Fruit fly (Drosophila melanogaster): ENCODE data around the gene CG5555.

CG5555 gene

DNA sequence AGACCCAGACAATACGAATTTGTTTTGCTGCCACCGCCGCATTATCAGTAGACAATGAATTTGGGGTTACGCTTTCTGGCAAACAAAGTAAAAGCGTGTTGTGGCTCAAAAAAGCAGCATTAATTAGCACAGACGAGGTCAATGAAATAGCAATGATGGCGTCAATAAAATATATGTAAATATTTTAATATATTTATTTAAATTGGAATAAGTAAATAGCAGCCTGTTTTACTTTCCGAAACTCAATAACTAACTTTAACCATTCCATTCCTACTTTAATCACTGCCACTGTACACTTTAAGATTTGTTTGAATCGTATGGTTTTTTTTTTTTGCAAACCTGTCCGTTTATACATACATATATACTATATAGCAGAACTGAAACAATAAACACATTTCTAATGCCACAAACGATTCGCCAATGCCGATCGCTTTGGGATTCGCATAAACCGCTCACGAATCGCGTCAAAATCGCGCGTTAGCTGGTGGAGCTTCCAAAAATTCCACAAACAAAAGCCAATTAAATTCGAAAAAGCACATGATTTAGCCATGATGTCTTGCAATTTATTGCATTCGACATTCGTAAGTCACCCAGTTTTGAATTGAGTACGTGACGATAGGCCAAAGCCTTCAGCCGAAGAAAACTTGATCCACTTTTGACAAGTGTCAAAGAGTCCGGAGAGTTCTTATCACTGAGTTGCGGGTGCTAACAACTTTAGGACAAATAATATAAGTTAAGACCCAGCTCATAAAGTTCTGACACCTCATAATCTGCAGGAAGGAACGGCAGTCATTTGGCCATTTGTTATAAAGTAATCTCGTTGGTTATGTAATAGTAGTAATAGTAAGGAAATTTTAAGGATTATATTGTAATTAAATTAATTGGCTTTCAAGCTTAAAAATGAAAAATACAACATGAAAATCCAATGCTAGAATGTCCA, 28.2 kb downstream of the CG5555 start (continued):
- no peak for TF ChIP-seq zen2 (GFP tag; IDR thresholded peaks at IDR 0.05; ENCODE audit: partially characterized antibody)
- no peak for TF ChIP-seq ERR (GFP tag; optimal IDR thresholded peaks at IDR 0.05)
- TF ChIP-seq CG1233 (GFP tag; optimal IDR thresholded peaks at IDR 0.05), result no peak
- TF ChIP-seq CG10431 (GFP tag; optimal IDR thresholded peaks at IDR 0.05), result no peak
- TF ChIP-seq CG9797 (GFP tag; optimal IDR thresholded peaks at IDR 0.05), result no peak
- no peak for TF ChIP-seq zfh2 (GFP tag; optimal IDR thresholded peaks at IDR 0.05)
- TF ChIP-seq E2f1 (GFP tag; IDR thresholded peaks at IDR 0.05), result peak; percentile 67
- TF ChIP-seq CG31365 (tag; optimal IDR thresholded peaks at IDR 0.05), result no peak
- no peak for TF ChIP-seq TFAM (GFP tag; optimal IDR thresholded peaks at IDR 0.05)
- no peak for TF ChIP-seq chinmo (GFP tag; IDR thresholded peaks at IDR 0.05; ENCODE audit: partially characterized antibody)
- TF ChIP-seq CG30431 (GFP tag; optimal IDR thresholded peaks at IDR 0.05), result no peak
- no peak for TF ChIP-seq CG4328 (GFP tag; optimal IDR thresholded peaks at IDR 0.05)
- no peak for TF ChIP-seq amos (GFP tag; IDR thresholded peaks at IDR 0.05; ENCODE audit: partially characterized antibody)
- 0 out of 3 replicates have a peak, but pooled peaks have one; percentile 6 for TF ChIP-seq C15 (GFP tag; IDR thresholded peaks at IDR 0.05)
- TF ChIP-seq CG10321 (GFP tag; IDR thresholded peaks at IDR 0.05), result peak; percentile 53; the same call in 1 of the 2 replicates
- no peak for TF ChIP-seq CG8290 (GFP tag; optimal IDR thresholded peaks at IDR 0.05)
- TF ChIP-seq CG8290 (tag; optimal IDR thresholded peaks at IDR 0.05), result no peak
- no peak for TF ChIP-seq jigr1 (GFP tag; IDR thresholded peaks at IDR 0.05)
- no peak for TF ChIP-seq Gug (GFP tag; IDR thresholded peaks at IDR 0.05)
- peak; percentile 94 for TF ChIP-seq CG8359 (GFP tag; optimal IDR thresholded peaks at IDR 0.05; ENCODE audit: borderline replicate concordance)
- no peak for TF ChIP-seq CG10543 (GFP tag; optimal IDR thresholded peaks at IDR 0.05)
- TF ChIP-seq CG3163 (GFP tag; optimal IDR thresholded peaks at IDR 0.05), result no peak
- TF ChIP-seq CG17612 (GFP tag; IDR thresholded peaks at IDR 0.05), result no peak
- peak; percentile 9 for TF ChIP-seq ATbp (GFP tag; optimal IDR thresholded peaks at IDR 0.05)
- TF ChIP-seq Opbp (GFP tag; IDR thresholded peaks at IDR 0.05; ENCODE audit: partially characterized antibody), result no peak
- no peak for TF ChIP-seq sc (optimal IDR thresholded peaks at IDR 0.05)
- TF ChIP-seq sc (GFP tag; optimal IDR thresholded peaks at IDR 0.05), result no peak
- no peak for TF ChIP-seq CG1602 (GFP tag; optimal IDR thresholded peaks at IDR 0.05)
- no peak for TF ChIP-seq CG13894 (tag; optimal IDR thresholded peaks at IDR 0.05)
- TF ChIP-seq Vsx1 (GFP tag; optimal IDR thresholded peaks at IDR 0.05), result peak; percentile 36
- no peak for TF ChIP-seq CG15696 (tag; optimal IDR thresholded peaks at IDR 0.05)
- TF ChIP-seq CG12155 (GFP tag; optimal IDR thresholded peaks at IDR 0.05), result no peak
- TF ChIP-seq CkIIα-i1 (GFP tag; IDR thresholded peaks at IDR 0.05), result no peak
- no peak for TF ChIP-seq onecut (GFP tag; IDR thresholded peaks at IDR 0.05)
- no peak for TF ChIP-seq CG18619 (GFP tag; optimal IDR thresholded peaks at IDR 0.05)
- TF ChIP-seq Dfd (GFP tag; optimal IDR thresholded peaks at IDR 0.05), result no peak
- no peak for TF ChIP-seq gce (GFP tag; IDR thresholded peaks at IDR 0.05)
- peak; percentile 43 for TF ChIP-seq CoRest (tag; optimal IDR thresholded peaks at IDR 0.05)
- peak; percentile 56; the same call in 1 of the 2 replicates for TF ChIP-seq H2.0 (GFP tag; IDR thresholded peaks at IDR 0.05)
- no peak for TF ChIP-seq Doc2 (GFP tag; IDR thresholded peaks at IDR 0.05)
- no peak for TF ChIP-seq Rx (GFP tag; IDR thresholded peaks at IDR 0.05)
- TF ChIP-seq CG12219 (GFP tag; optimal IDR thresholded peaks at IDR 0.05), result no peak
- TF ChIP-seq phol (tag; optimal IDR thresholded peaks at IDR 0.05), result peak; percentile 28
- TF ChIP-seq CG5245 (GFP tag; optimal IDR thresholded peaks at IDR 0.05), result no peak
- no peak for TF ChIP-seq Neu2 (GFP tag; optimal IDR thresholded peaks at IDR 0.05; ENCODE audit: borderline replicate concordance)
- TF ChIP-seq nerfin-1 (tag; optimal IDR thresholded peaks at IDR 0.05), result no peak
- TF ChIP-seq ash1 (GFP tag; optimal IDR thresholded peaks at IDR 0.05), result no peak
- no peak for TF ChIP-seq D (optimal IDR thresholded peaks at IDR 0.05)
- no peak for TF ChIP-seq D (GFP tag; optimal IDR thresholded peaks at IDR 0.05)
- peak; percentile 17; the same call in 1 of the 2 replicates for TF ChIP-seq MBD-R2 (GFP tag; IDR thresholded peaks at IDR 0.05)
